Fruit fly (Drosophila melanogaster): Measurements from ENCODE around the gene CG9459.

Gene CG9459

DNA sequence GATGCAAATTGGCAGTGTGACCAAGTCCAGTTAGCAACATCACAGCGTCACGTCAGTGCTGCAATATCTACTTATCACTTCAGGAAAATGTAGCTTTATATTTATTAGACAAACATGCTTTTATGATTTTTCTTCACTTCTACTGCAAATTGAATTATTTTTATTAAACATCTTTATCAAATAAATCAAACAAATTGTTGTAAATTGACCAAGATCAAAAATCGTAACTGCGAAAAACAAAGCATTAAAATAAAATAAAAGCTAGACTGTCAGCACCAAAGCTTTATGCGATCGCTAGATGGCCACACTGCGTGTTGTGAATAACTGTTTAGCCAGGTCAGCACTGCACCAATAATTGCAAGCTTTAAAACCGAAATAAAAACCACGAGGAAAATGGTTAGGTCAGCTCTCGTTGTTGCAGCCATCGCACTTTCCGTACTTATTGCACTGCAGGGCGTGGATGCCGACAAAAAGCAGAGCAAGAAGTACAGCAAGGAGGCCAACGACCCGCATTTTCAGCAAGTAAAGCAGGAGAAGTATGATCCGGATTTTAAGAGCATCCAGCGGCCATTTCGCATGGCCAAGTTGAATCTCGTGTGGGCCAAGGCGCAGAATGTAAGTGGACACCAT lies 26.9 kb downstream of the CG9459 start, which contains the start of the genes CG12945 and CG8507 (continued):
- no peak for TF ChIP-seq CG1621 (tag; optimal IDR thresholded peaks at IDR 0.05)
- peak; percentile 68 for TF ChIP-seq Hr39 (GFP tag; optimal IDR thresholded peaks at IDR 0.05)
- TF ChIP-seq pdm3 (GFP tag; optimal IDR thresholded peaks at IDR 0.05): no peak
- no peak for TF ChIP-seq vri (GFP tag; optimal IDR thresholded peaks at IDR 0.05)
- no peak for TF ChIP-seq CG4318 (GFP tag; optimal IDR thresholded peaks at IDR 0.05)
- TF ChIP-seq CG11762 (GFP tag; optimal IDR thresholded peaks at IDR 0.05; ENCODE audit: insufficient read depth): no peak
- no peak for TF ChIP-seq CG6276 (GFP tag; optimal IDR thresholded peaks at IDR 0.05)
- TF ChIP-seq topi (GFP tag; optimal IDR thresholded peaks at IDR 0.05): peak; percentile 53
- peak; percentile 9 for TF ChIP-seq CG11902 (GFP tag; optimal IDR thresholded peaks at IDR 0.05)
- no peak for TF ChIP-seq CG7368 (GFP tag; optimal IDR thresholded peaks at IDR 0.05)
- TF ChIP-seq Sox15 (GFP tag; optimal IDR thresholded peaks at IDR 0.05): peak; percentile 13
- TF ChIP-seq ss (GFP tag; optimal IDR thresholded peaks at IDR 0.05): no peak
- TF ChIP-seq fkh (GFP tag; optimal IDR thresholded peaks at IDR 0.05): no peak
- TF ChIP-seq Eip78C (GFP tag): peak; percentile 83
- no peak for TF ChIP-seq CG34406 (GFP tag; optimal IDR thresholded peaks at IDR 0.05)
- TF ChIP-seq CG6808 (GFP tag; optimal IDR thresholded peaks at IDR 0.05): no peak
- no peak for TF ChIP-seq Smox (GFP tag; optimal IDR thresholded peaks at IDR 0.05)

DNA sequence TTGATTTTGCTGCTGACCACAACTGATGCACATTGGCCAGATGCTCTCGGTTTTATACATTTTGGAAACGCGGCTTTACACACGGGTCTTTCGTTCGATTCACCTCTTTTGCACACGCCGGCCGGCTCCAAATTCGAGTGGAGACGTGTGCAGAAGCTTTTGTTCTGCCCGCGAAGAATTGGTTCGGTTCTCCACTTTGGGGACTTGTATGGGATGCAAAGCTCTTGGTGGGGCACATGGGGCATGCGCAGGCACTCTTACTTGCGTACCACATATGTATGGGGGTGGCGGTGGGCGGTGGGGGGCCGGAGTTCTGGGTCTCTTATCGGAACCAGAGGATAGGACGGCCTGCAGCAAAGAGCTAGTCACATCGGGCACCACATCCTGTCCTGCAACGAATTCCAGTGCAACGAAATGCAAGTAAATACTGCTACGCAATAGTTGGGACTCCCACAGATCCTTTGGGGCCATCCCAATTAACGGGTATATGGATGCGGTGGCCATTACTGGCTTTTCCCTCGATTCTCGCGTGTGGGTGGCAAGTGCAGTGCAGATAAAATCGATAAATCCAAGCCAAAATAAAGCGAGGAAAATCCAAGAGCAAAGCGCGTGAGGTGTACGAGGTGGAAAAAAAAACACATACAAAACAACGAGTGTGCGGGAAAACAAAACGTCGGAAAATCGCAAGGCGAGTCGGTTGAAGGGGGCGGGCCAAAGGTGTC lies 33.7 kb downstream of the CG9459 start, which contains the start of the genes MtnA and CG8500:
TSS of gene MtnA (minus strand) at position 30 of the 722 bp plus-strand sequence.
TSS of gene CG8500 (plus strand) at position 313 of the 722 bp plus-strand sequence.
- TF ChIP-seq CG15336 (GFP tag; IDR thresholded peaks at IDR 0.05): 0 out of 2 replicates have a peak, but pooled peaks have one; percentile 16
- TF ChIP-seq Hr4 (GFP tag; optimal IDR thresholded peaks at IDR 0.05): no peak
- TF ChIP-seq CG32006 (GFP tag; optimal IDR thresholded peaks at IDR 0.05): no peak
- no peak for TF ChIP-seq CG6276 (GFP tag; optimal IDR thresholded peaks at IDR 0.05)
- TF ChIP-seq esn (GFP tag; optimal IDR thresholded peaks at IDR 0.05): no peak
- no peak for TF ChIP-seq CG7368 (GFP tag; optimal IDR thresholded peaks at IDR 0.05)
- TF ChIP-seq svp (GFP tag): peak; percentile 70
- no peak for TF ChIP-seq Met (GFP tag; optimal IDR thresholded peaks at IDR 0.05)
- no peak for TF ChIP-seq CG8319 (GFP tag; optimal IDR thresholded peaks at IDR 0.05)
- no peak for TF ChIP-seq eg (GFP tag; IDR thresholded peaks at IDR 0.05)
- peak in 1 of 2 experiments; percentile 18 for TF ChIP-seq ss (GFP tag; optimal IDR thresholded peaks at IDR 0.05)
- no peak for TF ChIP-seq Sox14 (GFP tag; optimal IDR thresholded peaks at IDR 0.05)
- no peak for TF ChIP-seq CG6808 (GFP tag; optimal IDR thresholded peaks at IDR 0.05)
- no peak for TF ChIP-seq CG8119 (GFP tag; IDR thresholded peaks at IDR 0.05)

DNA sequence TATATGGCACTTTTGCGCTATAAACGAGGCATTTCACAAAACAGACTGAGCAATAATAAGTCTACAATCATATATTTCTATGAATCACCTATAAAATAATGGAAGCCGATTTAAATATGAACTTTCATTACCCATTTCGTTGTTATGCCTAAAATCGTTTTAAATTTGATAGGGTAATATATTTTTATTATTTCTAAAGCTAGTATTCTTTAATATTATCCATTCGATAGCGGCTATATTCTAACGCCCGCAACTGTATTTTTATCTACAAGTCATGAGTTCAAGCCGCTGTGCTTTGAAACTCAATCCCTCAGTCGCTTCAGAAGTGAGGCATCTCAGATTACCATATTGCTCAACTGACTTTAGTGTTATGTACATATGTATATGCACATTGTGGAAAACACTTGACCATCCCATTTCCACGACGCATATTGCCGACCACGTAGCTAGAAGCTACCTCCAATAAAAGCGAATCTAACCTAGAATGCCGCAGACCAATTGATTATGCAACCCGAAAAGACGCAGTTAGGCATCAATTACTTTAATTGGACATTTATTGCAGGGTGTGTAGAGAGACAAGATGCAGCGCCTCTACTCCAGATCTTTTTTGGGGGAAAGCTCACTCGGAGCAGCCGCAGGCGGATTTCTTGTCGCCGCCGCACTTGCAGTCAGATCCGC lies 34.8 kb downstream of the CG9459 start:
- TF ChIP-seq lz (GFP tag; optimal IDR thresholded peaks at IDR 0.05) (no peak), svp (GFP tag) (peak; percentile 78), cyc (GFP tag; optimal IDR thresholded peaks at IDR 0.05) (no peak), eg (GFP tag; IDR thresholded peaks at IDR 0.05) (peak; percentile 36; the same call in 1 of the 3 replicates), Smox (GFP tag; optimal IDR thresholded peaks at IDR 0.05) (no peak), ss (GFP tag; optimal IDR thresholded peaks at IDR 0.05) (no peak), acj6 (GFP tag; optimal IDR thresholded peaks at IDR 0.05) (peak; percentile 5), CG31627 (GFP tag; optimal IDR thresholded peaks at IDR 0.05) (no peak), CG11902 (GFP tag; optimal IDR thresholded peaks at IDR 0.05) (no peak), esn (GFP tag; optimal IDR thresholded peaks at IDR 0.05) (peak; percentile 7), CG3919 (GFP tag; optimal IDR thresholded peaks at IDR 0.05) (no peak), CG15336 (GFP tag; IDR thresholded peaks at IDR 0.05) (peak; percentile 42), CG3032 (tag; optimal IDR thresholded peaks at IDR 0.05) (no peak), vri (GFP tag; optimal IDR thresholded peaks at IDR 0.05) (peak; percentile 23), Eip78C (GFP tag) (peak; percentile 55), Ets96B (tag; optimal IDR thresholded peaks at IDR 0.05) (peak; percentile 9), CG10669 (GFP tag; optimal IDR thresholded peaks at IDR 0.05) (no peak), CG32006 (GFP tag; optimal IDR thresholded peaks at IDR 0.05) (peak; percentile 41), Hr4 (GFP tag; optimal IDR thresholded peaks at IDR 0.05) (peak; percentile 0), CG11762 (GFP tag; optimal IDR thresholded peaks at IDR 0.05; ENCODE audit: insufficient read depth) (no peak), CG10631 (GFP tag; optimal IDR thresholded peaks at IDR 0.05) (peak; percentile 32), CG6854 (GFP tag; optimal IDR thresholded peaks at IDR 0.05) (no peak), achi (GFP tag; optimal IDR thresholded peaks at IDR 0.05) (no peak)
